Fruit fly (Drosophila melanogaster) whole organism, pupa: ENCODE data around the gene CG34026.

Experiments
- CG10348 ChIP-seq: fragments of 200-800 bp; sonication (Bioruptor generic); IDR thresholded peaks from 2 replicates; pipeline ENCODE4 v1.3.6; 2022; ENCODE audit warnings: missing biosample characterization, missing genetic modification characterization
- CG12605 ChIP-seq: fragments of 200-800 bp; sonication (Bioruptor generic); IDR thresholded peaks from 2 replicates; pipeline ENCODE4 v1.3.6; 2022; ENCODE audit warnings: missing biosample characterization, missing genetic modification characterization
- CG13204 ChIP-seq: fragments of 200-800 bp; sonication (Bioruptor generic); optimal IDR thresholded peaks from 2 replicates; lab custom pipeline; 2018; ENCODE audit warnings: missing biosample characterization, mild to moderate bottlenecking, missing genetic modification characterization, moderate library complexity
- CG14655 ChIP-seq: fragments of 200-800 bp; sonication (Bioruptor generic); optimal IDR thresholded peaks from 3 replicates; lab custom pipeline; 2017; ENCODE audit warnings: mild to moderate bottlenecking, missing biosample characterization, missing genetic modification reagents, missing genetic modification characterization
- CG15710 ChIP-seq: fragments of 200-800 bp; sonication (Bioruptor generic); optimal IDR thresholded peaks from 2 replicates; lab custom pipeline; 2018; ENCODE audit warnings: missing biosample characterization, mild to moderate bottlenecking, missing genetic modification characterization, moderate library complexity
- CG17806 ChIP-seq: fragments of 200-800 bp; sonication (Bioruptor generic); optimal IDR thresholded peaks from 2 replicates; lab custom pipeline; 2018; ENCODE audit warnings: missing biosample characterization, mild to moderate bottlenecking, missing genetic modification characterization, moderate library complexity
- CG32121 ChIP-seq: fragments of 200-800 bp; sonication (Bioruptor generic); IDR thresholded peaks from 2 replicates; pipeline ENCODE4 v1.3.6; 2022; ENCODE audit warnings: missing biosample characterization, missing genetic modification characterization
- CG34367 ChIP-seq: fragments of 200-800 bp; sonication (Bioruptor generic); optimal IDR thresholded peaks from 2 replicates; lab custom pipeline; 2018; ENCODE audit warnings: missing biosample characterization, mild to moderate bottlenecking, missing genetic modification characterization
- CG4496 ChIP-seq: fragments of 200-800 bp; sonication (Bioruptor generic); IDR thresholded peaks from 3 replicates; pipeline ENCODE4 v1.3.6; 2022; ENCODE audit warnings: missing biosample characterization, missing genetic modification characterization
- CG8159 ChIP-seq: fragments of 200-800 bp; sonication (Bioruptor generic); optimal IDR thresholded peaks from 3 replicates; lab custom pipeline; 2018; ENCODE audit warnings: missing biosample characterization, mild to moderate bottlenecking, missing genetic modification characterization, moderate library complexity
- CG8301 ChIP-seq: fragments of 200-800 bp; sonication (Bioruptor generic); optimal IDR thresholded peaks from 2 replicates; lab custom pipeline; 2018; ENCODE audit warnings: missing biosample characterization, mild to moderate bottlenecking, missing genetic modification characterization
- CG9948 ChIP-seq: fragments of 200-800 bp; sonication (Bioruptor generic); optimal IDR thresholded peaks from 2 replicates; lab custom pipeline; 2018; ENCODE audit warnings: missing biosample characterization, mild to moderate bottlenecking, missing genetic modification characterization, moderate library complexity
- D1 ChIP-seq: fragments of 200-800 bp; sonication (Bioruptor generic); optimal IDR thresholded peaks from 2 replicates; lab custom pipeline; 2018; ENCODE audit warnings: missing biosample characterization, mild to moderate bottlenecking, missing genetic modification characterization, moderate library complexity
- EcR ChIP-seq: fragments of 200-800 bp; sonication (Bioruptor generic); optimal IDR thresholded peaks from 3 replicates; lab custom pipeline; 2019; ENCODE audit warnings: missing biosample characterization, missing genetic modification characterization, mild to moderate bottlenecking, moderate library complexity, missing genetic modification reagents
- Ets98B ChIP-seq: fragments of 200-800 bp; sonication (Bioruptor generic); IDR thresholded peaks from 2 replicates; pipeline ENCODE4 v1.3.6; 2022; ENCODE audit warnings: missing biosample characterization, missing genetic modification characterization
- Pif1A ChIP-seq: fragments of 200-800 bp; sonication (Bioruptor generic); optimal IDR thresholded peaks from 3 replicates; lab custom pipeline; 2016; ENCODE audit warnings: missing biosample characterization, missing genetic modification characterization
- Pif1B ChIP-seq: fragments of 200-800 bp; sonication (Bioruptor generic); optimal IDR thresholded peaks from 3 replicates; lab custom pipeline; 2016; ENCODE audit warnings: missing biosample characterization, missing genetic modification characterization
- Snoo ChIP-seq: fragments of 200-800 bp; sonication (Bioruptor generic); optimal IDR thresholded peaks from 3 replicates; lab custom pipeline; 2017; ENCODE audit warnings: missing biosample characterization, mild to moderate bottlenecking, missing genetic modification characterization, inconsistent platforms
- fd96Ca ChIP-seq: fragments of 200-800 bp; sonication (Bioruptor generic); IDR thresholded peaks from 3 replicates; pipeline ENCODE4 v1.3.6; 2022; ENCODE audit warnings: missing biosample characterization, missing genetic modification characterization
- gl ChIP-seq: fragments of 200-800 bp; sonication (Bioruptor generic); optimal IDR thresholded peaks from 2 replicates; lab custom pipeline; 2018; ENCODE audit warnings: missing biosample characterization, mild to moderate bottlenecking, missing genetic modification characterization
- rn ChIP-seq: fragments of 200-800 bp; sonication (Bioruptor generic); IDR thresholded peaks from 2 replicates; pipeline ENCODE4 v1.3.6; 2022; ENCODE audit warnings: missing biosample characterization, missing genetic modification characterization

CG34026 gene

dm6 chrX:9533518-9533917 lies at the start of gene CG34026:
Gene CG34026, plus strand, starts transcription at chrX:9533818.
- no peak for TF ChIP-seq CG13204 (GFP tag; lab: Kevin White, UChicago)
- TF ChIP-seq CG17806 (tag; lab: Kevin White, UChicago) = no peak
- TF ChIP-seq rn (GFP tag; lab: Robert Waterston, UW) = no peak
- TF ChIP-seq D1 (tag; lab: Kevin White, UChicago) = no peak
- TF ChIP-seq Pif1A (GFP tag; lab: Kevin White, UChicago) = no peak
- TF ChIP-seq CG4496 (GFP tag; lab: Robert Waterston, UW) = no peak
- no peak for TF ChIP-seq fd96Ca (GFP tag; lab: Robert Waterston, UW)
- TF ChIP-seq CG32121 (GFP tag; lab: Robert Waterston, UW) = no peak
- TF ChIP-seq EcR (GFP tag; lab: Kevin White, UChicago) = no peak
- no peak for TF ChIP-seq CG8159
- TF ChIP-seq Pif1B (GFP tag; lab: Kevin White, UChicago) = no peak
- no peak for TF ChIP-seq CG14655 (GFP tag; lab: Kevin White, UChicago)
- no peak for TF ChIP-seq CG12605
- TF ChIP-seq Snoo = no peak
- TF ChIP-seq CG34367 (tag; lab: Kevin White, UChicago) = no peak
- TF ChIP-seq CG10348 (GFP tag; lab: Robert Waterston, UW) = no peak

dm6 chrX:9485175-9485574 lies 48.4 kb upstream of the CG34026 start:
- TF ChIP-seq CG4496 (GFP tag; lab: Robert Waterston, UW) = 0 out of 3 replicates have a peak, but pooled peaks have one; percentile 13
- no peak for TF ChIP-seq CG32121 (GFP tag; lab: Robert Waterston, UW)

dm6 chrX:9485899-9486298 lies 47.7 kb upstream of the CG34026 start:
- TF ChIP-seq CG14655 (GFP tag; lab: Kevin White, UChicago) (peak; percentile 10), CG15710 (tag; lab: Kevin White, UChicago) (no peak)
- TF ChIP-seq, all 21 proteins: peak for 1

- TF ChIP-seq CG14655 (GFP tag; lab: Kevin White, UChicago) = peak; percentile 76
- TF ChIP-seq CG15710 (tag; lab: Kevin White, UChicago) = peak; percentile 17
- TF ChIP-seq CG12605 = peak; percentile 68
- peak; percentile 69 for TF ChIP-seq CG8301 (tag; lab: Kevin White, UChicago)
- peak; percentile 86 for TF ChIP-seq CG4496 (GFP tag; lab: Robert Waterston, UW)
- TF ChIP-seq CG9948 (tag; lab: Kevin White, UChicago) = peak; percentile 46
- peak; percentile 71 for TF ChIP-seq CG32121 (GFP tag; lab: Robert Waterston, UW)
- TF ChIP-seq fd96Ca (GFP tag; lab: Robert Waterston, UW) = peak; percentile 86
- TF ChIP-seq CG13204 (GFP tag; lab: Kevin White, UChicago) = no peak
- peak; percentile 66 for TF ChIP-seq Pif1A (GFP tag; lab: Kevin White, UChicago)
- peak; percentile 43 for TF ChIP-seq Snoo
- peak; percentile 77 for TF ChIP-seq Ets98B
- TF ChIP-seq Pif1B (GFP tag; lab: Kevin White, UChicago) = peak; percentile 22
- TF ChIP-seq EcR (GFP tag; lab: Kevin White, UChicago) = no peak
- no peak for TF ChIP-seq gl (tag; lab: Kevin White, UChicago)
- no peak for TF ChIP-seq D1 (tag; lab: Kevin White, UChicago)
- peak; percentile 53 for TF ChIP-seq rn (GFP tag; lab: Robert Waterston, UW)
- TF ChIP-seq CG17806 (tag; lab: Kevin White, UChicago) = peak; percentile 56
- peak; percentile 36 for TF ChIP-seq CG8159
- TF ChIP-seq CG34367 (tag; lab: Kevin White, UChicago) = peak; percentile 34
- TF ChIP-seq CG10348 (GFP tag; lab: Robert Waterston, UW) = no peak
Measured at dm6 chrX:9486802-9487201, 46.8 kb upstream of the CG34026 start.

dm6 chrX:9494103-9494502 lies 39.5 kb upstream of the CG34026 start:
- no peak for TF ChIP-seq CG10348 (GFP tag; lab: Robert Waterston, UW)
- TF ChIP-seq CG14655 (GFP tag; lab: Kevin White, UChicago) = peak; percentile 4
- TF ChIP-seq, all 21 proteins: peak for 1

dm6 chrX:9495945-9496445 lies 37.6 kb upstream of the CG34026 start:
- TF ChIP-seq Snoo = peak; percentile 56
- TF ChIP-seq rn (GFP tag; lab: Robert Waterston, UW) = no peak
- peak; percentile 54 for TF ChIP-seq CG9948 (tag; lab: Kevin White, UChicago)
- peak; percentile 63 for TF ChIP-seq CG8159
- peak; percentile 49 for TF ChIP-seq CG17806 (tag; lab: Kevin White, UChicago)
- 0 out of 2 replicates have a peak, but pooled peaks have one; percentile 19 for TF ChIP-seq Ets98B
- no peak for TF ChIP-seq CG8301 (tag; lab: Kevin White, UChicago)
- TF ChIP-seq CG32121 (GFP tag; lab: Robert Waterston, UW) = peak; percentile 10; the same call in 1 of the 2 replicates
- peak; percentile 62 for TF ChIP-seq CG34367 (tag; lab: Kevin White, UChicago)
- peak; percentile 60 for TF ChIP-seq D1 (tag; lab: Kevin White, UChicago)
- peak; percentile 23; the same call in 1 of the 3 replicates for TF ChIP-seq CG4496 (GFP tag; lab: Robert Waterston, UW)
- TF ChIP-seq CG15710 (tag; lab: Kevin White, UChicago) = peak; percentile 62
- peak; percentile 47 for TF ChIP-seq CG12605
- peak; percentile 56 for TF ChIP-seq CG13204 (GFP tag; lab: Kevin White, UChicago)
- TF ChIP-seq Pif1A (GFP tag; lab: Kevin White, UChicago) = peak; percentile 60
- TF ChIP-seq gl (tag; lab: Kevin White, UChicago) = peak; percentile 58
- TF ChIP-seq CG10348 (GFP tag; lab: Robert Waterston, UW) = no peak
- no peak for TF ChIP-seq fd96Ca (GFP tag; lab: Robert Waterston, UW)
- TF ChIP-seq Pif1B (GFP tag; lab: Kevin White, UChicago) = peak; percentile 64
- TF ChIP-seq EcR (GFP tag; lab: Kevin White, UChicago) = peak; percentile 31
- peak; percentile 37 for TF ChIP-seq CG14655 (GFP tag; lab: Kevin White, UChicago)
- TF ChIP-seq, all 21 proteins: peak for 17
